Worm (Caenorhabditis elegans) whole organism, young adult: ENCODE results near the gene pqn-2.

ENCODE experiments used
- B0019.2 ChIP-seq: fragments of 200-800 bp; sonication (Bioruptor generic); conservative IDR thresholded peaks from 2 replicates; pipeline ENCODE4 v1.3.6; 2022; ENCODE audit warnings: missing genetic modification reagents, missing genetic modification characterization, missing compliant biosample characterization
- Y53G8AR.9 ChIP-seq: fragments of 200-800 bp; sonication (Bioruptor generic); conservative IDR thresholded peaks from 2 replicates; pipeline ENCODE4 v1.3.6; 2022; ENCODE audit warnings: missing genetic modification reagents, missing genetic modification characterization, missing compliant biosample characterization
- Y56A3A.18 ChIP-seq: fragments of 200-800 bp; sonication (Bioruptor generic); IDR thresholded peaks from 2 replicates; pipeline ENCODE4 v1.3.6; 2022; ENCODE audit warnings: missing genetic modification reagents, missing genetic modification characterization, missing compliant biosample characterization
- athp-1 ChIP-seq: sonication (generic microtip); optimal IDR thresholded peaks from 2 replicates; lab custom pipeline; 2017; ENCODE audit warnings: mild to moderate bottlenecking, missing genetic modification characterization, missing compliant biosample characterization
- ccch-3 ChIP-seq: fragments of 200-800 bp; sonication (Bioruptor generic); optimal IDR thresholded peaks from 2 replicates; lab custom pipeline; 2018; ENCODE audit warnings: mild to moderate bottlenecking, missing genetic modification characterization, missing compliant biosample characterization
- cebp-1 ChIP-seq, 2 experiments: fragments of 200-800 bp in 1 of 2; sonication (Bioruptor generic) in 1 of 2; sonication (generic microtip) in 1 of 2; IDR thresholded peaks in 1 of 2; optimal IDR thresholded peaks in 1 of 2; 2 replicates each; pipeline versions ENCODE4 v1.3.6 to Lab custom; 2017 to 2022; ENCODE audit warnings: missing compliant biosample characterization in 2 of 2, missing genetic modification characterization in 2 of 2, mild to moderate bottlenecking in 1 of 2, missing genetic modification reagents in 1 of 2, moderate library complexity in 1 of 2
- ceh-27 ChIP-seq: fragments of 200-800 bp; sonication (Bioruptor generic); optimal IDR thresholded peaks from 2 replicates; lab custom pipeline; 2018; ENCODE audit warnings: mild to moderate bottlenecking, missing genetic modification characterization, moderate library complexity, missing compliant biosample characterization
- ceh-40 ChIP-seq: fragments of 200-800 bp; sonication (Bioruptor generic); IDR thresholded peaks from 2 replicates; pipeline ENCODE4 v1.3.6; 2022; ENCODE audit warnings: missing genetic modification characterization, missing compliant biosample characterization
- ceh-58 ChIP-seq: fragments of 200-800 bp; sonication (Bioruptor generic); IDR thresholded peaks from 2 replicates; pipeline ENCODE4 v1.3.6; 2022; ENCODE audit warnings: missing genetic modification characterization, missing compliant biosample characterization
- chd-7 ChIP-seq: sonication (generic microtip); optimal IDR thresholded peaks from 2 replicates; lab custom pipeline; 2016; ENCODE audit warnings: mild to moderate bottlenecking, missing genetic modification characterization, moderate library complexity, missing compliant biosample characterization
- dox-1 ChIP-seq: fragments of 200-800 bp; sonication (Bioruptor generic); IDR thresholded peaks from 2 replicates; pipeline ENCODE4 v1.3.6; 2022; ENCODE audit warnings: missing genetic modification reagents, missing genetic modification characterization, missing compliant biosample characterization
- dpl-1 ChIP-seq: fragments of 150-350 bp; optimal IDR thresholded peaks from 2 replicates; lab custom pipeline; 2014; ENCODE audit warnings: missing biosample characterization, missing genetic modification reagents, missing genetic modification characterization
- ekl-4 ChIP-seq: fragments of 200-800 bp; sonication (Bioruptor generic); IDR thresholded peaks from 2 replicates; pipeline ENCODE4 v1.3.6; 2022; ENCODE audit warnings: missing genetic modification reagents, missing genetic modification characterization, missing compliant biosample characterization
- ets-4 ChIP-seq: fragments of 200-800 bp; sonication (Bioruptor generic); optimal IDR thresholded peaks from 2 replicates; lab custom pipeline; 2018; ENCODE audit warnings: mild to moderate bottlenecking, missing genetic modification characterization, missing compliant biosample characterization
- hlh-26 ChIP-seq: fragments of 200-800 bp; sonication (Bioruptor generic); conservative IDR thresholded peaks from 2 replicates; pipeline ENCODE4 v1.3.6; 2022; ENCODE audit warnings: missing genetic modification reagents, missing genetic modification characterization, missing compliant biosample characterization
- hmg-1.2 ChIP-seq: fragments of 200-800 bp; sonication (Bioruptor generic); IDR thresholded peaks from 2 replicates; pipeline ENCODE4 v1.3.6; 2022; ENCODE audit warnings: missing genetic modification reagents, missing genetic modification characterization, missing compliant biosample characterization
- hsf-1 ChIP-seq: fragments of 200-800 bp; sonication (Bioruptor generic); IDR thresholded peaks from 2 replicates; pipeline ENCODE4 v1.3.6; 2022; ENCODE audit warnings: missing genetic modification reagents, missing genetic modification characterization, missing compliant biosample characterization
- lin-26 ChIP-seq: fragments of 200-800 bp; sonication (Bioruptor generic); IDR thresholded peaks from 2 replicates; pipeline ENCODE4 v1.3.6; 2022; ENCODE audit warnings: missing genetic modification reagents, missing genetic modification characterization, missing compliant biosample characterization
- lin-35 ChIP-seq, 3 experiments: fragments of 150-350 bp in 2 of 3; sonication (generic microtip) in 1 of 3; optimal IDR thresholded peaks; 2 replicates each; lab custom pipeline; 2014 to 2018; ENCODE audit warnings: missing biosample characterization in 3 of 3, missing genetic modification characterization in 3 of 3, missing genetic modification reagents in 3 of 3
- lin-40 ChIP-seq: sonication (generic microtip); optimal IDR thresholded peaks from 2 replicates; lab custom pipeline; 2016; ENCODE audit warnings: missing genetic modification characterization, mild to moderate bottlenecking, missing compliant biosample characterization, missing genotype, missing genetic modification reagents
- lsl-1 ChIP-seq: fragments of 200-800 bp; sonication (Bioruptor generic); optimal IDR thresholded peaks from 2 replicates; lab custom pipeline; 2018; ENCODE audit warnings: mild to moderate bottlenecking, missing genetic modification characterization, moderate library complexity, missing compliant biosample characterization
- madf-10 ChIP-seq: sonication (generic microtip); optimal IDR thresholded peaks from 2 replicates; lab custom pipeline; 2016; ENCODE audit warnings: mild to moderate bottlenecking, missing genetic modification characterization, missing compliant biosample characterization
- madf-3 ChIP-seq: fragments of 200-800 bp; sonication (Bioruptor generic); IDR thresholded peaks from 2 replicates; pipeline ENCODE4 v1.3.6; 2022; ENCODE audit warnings: missing genetic modification reagents, missing genetic modification characterization, missing compliant biosample characterization
- nfya-2 ChIP-seq: fragments of 200-800 bp; sonication (Bioruptor generic); IDR thresholded peaks from 2 replicates; pipeline ENCODE4 v1.3.6; 2022; ENCODE audit warnings: missing genetic modification reagents, missing genetic modification characterization, missing compliant biosample characterization
- nfyb-1 ChIP-seq: fragments of 200-800 bp; sonication (Bioruptor generic); IDR thresholded peaks from 2 replicates; pipeline ENCODE4 v1.3.6; 2022; ENCODE audit warnings: missing genetic modification reagents, missing genetic modification characterization, missing compliant biosample characterization
- nhr-80 ChIP-seq: sonication (generic microtip); optimal IDR thresholded peaks from 2 replicates; lab custom pipeline; 2016; ENCODE audit warnings: missing genetic modification characterization, missing compliant biosample characterization
- rec-8 ChIP-seq, 2 experiments: sonication (generic microtip); optimal IDR thresholded peaks; 2 replicates each; lab custom pipeline; 2016; ENCODE audit warnings: mild to moderate bottlenecking in 2 of 2, missing genetic modification characterization in 2 of 2, missing genetic modification reagents in 2 of 2, missing genotype in 2 of 2, missing biosample characterization in 1 of 2, missing compliant biosample characterization in 1 of 2, moderate library complexity in 1 of 2
- snpc-1.1 ChIP-seq: sonication (generic microtip); optimal IDR thresholded peaks from 2 replicates; lab custom pipeline; 2017; ENCODE audit warnings: missing genetic modification characterization, mild to moderate bottlenecking, missing compliant biosample characterization, antibody characterized with exemption, moderate library complexity, missing genotype, missing genetic modification reagents; ENCODE audit not compliant: insufficient read depth
- tbp1 ChIP-seq: fragments of 200-800 bp; sonication (Bioruptor generic); optimal IDR thresholded peaks from 2 replicates; lab custom pipeline; 2018; ENCODE audit warnings: mild to moderate bottlenecking, missing genetic modification characterization, missing compliant biosample characterization
- tbx-9 ChIP-seq: sonication (generic microtip); optimal IDR thresholded peaks from 2 replicates; lab custom pipeline; 2016; ENCODE audit warnings: borderline replicate concordance, missing genetic modification characterization, inconsistent platforms, missing compliant biosample characterization
- zfh-2 ChIP-seq: fragments of 200-800 bp; sonication (Bioruptor generic); conservative IDR thresholded peaks from 2 replicates; pipeline ENCODE4 v1.3.6; 2022; ENCODE audit warnings: missing genetic modification reagents, missing genetic modification characterization, missing compliant biosample characterization
- ztf-18 ChIP-seq: sonication (generic microtip); optimal IDR thresholded peaks from 2 replicates; lab custom pipeline; 2016; ENCODE audit warnings: missing genotype, mild to moderate bottlenecking, missing genetic modification characterization, missing compliant biosample characterization

pqn-2 gene

DNA sequence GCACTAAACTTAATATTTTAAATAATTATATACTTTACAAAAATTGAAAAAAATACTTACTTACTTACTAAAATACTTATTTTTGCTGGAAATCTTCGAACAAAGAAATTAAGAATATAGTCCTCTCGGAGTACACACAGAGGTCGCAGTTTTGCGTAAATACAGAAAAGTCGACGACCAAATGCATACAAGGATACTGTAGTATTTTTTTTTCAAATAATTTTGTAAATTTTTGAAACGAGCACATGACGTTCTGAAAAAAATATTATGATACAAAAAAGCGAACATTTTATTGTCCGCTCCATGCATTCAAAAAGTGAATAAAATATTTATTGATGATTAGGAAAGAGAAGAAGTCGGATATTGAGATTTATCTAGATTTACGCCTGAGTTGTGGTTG is 44.0 kb downstream of the pqn-2 start, which contains the start of gene apc-10:
Gene apc-10, minus strand, starts transcription at position 101 of the 400 bp plus-strand sequence.
- TF ChIP-seq nfya-2 (no peak), lsl-1 (GFP tag; lab: Kevin White, UChicago) (peak; percentile 62), lin-26 (GFP tag; lab: Robert Waterston, UW) (no peak), hsf-1 (GFP tag; lab: Robert Waterston, UW) (no peak), ccch-3 (GFP tag; lab: Kevin White, UChicago) (no peak), tbp1 (GFP tag; lab: Kevin White, UChicago) (no peak)

- TF ChIP-seq snpc-1.1 (tag; lab: Kevin White, UChicago) (no peak), lin-40 (tag; lab: Kevin White, UChicago) (no peak), zfh-2 (no peak), lin-35 (GFP tag; optimal IDR thresholded peaks at IDR 0.05; lab: Kevin White, UChicago) (no peak), tbx-9 (tag; lab: Kevin White, UChicago) (no peak), rec-8 (tag; optimal IDR thresholded peaks at IDR 0.05; lab: Kevin White, UChicago) (no peak), dpl-1 (GFP tag; lab: Kevin White, UChicago) (no peak), B0019.2 (GFP tag; lab: Robert Waterston, UW) (no peak), cebp-1 (GFP tag; IDR thresholded peaks at IDR 0.05; lab: Robert Waterston, UW) (no peak), cebp-1 (tag; optimal IDR thresholded peaks at IDR 0.05; lab: Kevin White, UChicago) (no peak), ekl-4 (GFP tag; lab: Robert Waterston, UW) (no peak), hlh-26 (GFP tag; lab: Robert Waterston, UW) (no peak), hmg-1.2 (GFP tag; lab: Robert Waterston, UW) (no peak), ceh-40 (GFP tag; lab: Robert Waterston, UW) (no peak), ceh-27 (GFP tag; lab: Kevin White, UChicago) (no peak), athp-1 (tag; lab: Kevin White, UChicago) (no peak), dox-1 (GFP tag; lab: Robert Waterston, UW) (no peak), Y53G8AR.9 (GFP tag; lab: Robert Waterston, UW) (no peak), madf-3 (GFP tag; lab: Robert Waterston, UW) (no peak), Y56A3A.18 (GFP tag; lab: Robert Waterston, UW) (no peak)
Observed at ce11 chrV:10428608-10429007, 46.4 kb downstream of the pqn-2 start, which contains the start of gene tag-314. tag-314 (minus strand) TSS chrV:10428708.

- TF ChIP-seq tbx-9 (tag; lab: Kevin White, UChicago) (no peak), ztf-18 (no peak), chd-7 (tag; lab: Kevin White, UChicago) (no peak), madf-10 (tag; lab: Kevin White, UChicago) (no peak), ets-4 (GFP tag; lab: Kevin White, UChicago) (peak; percentile 82), nhr-80 (peak; percentile 87), nfyb-1 (GFP tag; lab: Robert Waterston, UW) (no peak), ceh-58 (no peak), dox-1 (GFP tag; lab: Robert Waterston, UW) (peak; percentile 32; the same call in 1 of the 2 replicates)
Observed at ce11 chrV:10432607-10433006, 50.4 kb downstream of the pqn-2 start.
